Worm (Caenorhabditis elegans) whole organism, mixed stage, embryonic: ENCODE results near the gene acdh-6.

Experiments
- bed-3 ChIP-seq: fragments of 200-800 bp; sonication (Bioruptor generic); optimal IDR thresholded peaks from 3 replicates; lab custom pipeline; 2018; ENCODE audit warnings: mild to moderate bottlenecking, missing genetic modification characterization, moderate library complexity, missing compliant biosample characterization
- ces-1 ChIP-seq: fragments of 150-350 bp; optimal IDR thresholded peaks from 2 replicates; lab custom pipeline; 2014; ENCODE audit warnings: missing biosample characterization, missing genetic modification reagents, missing genetic modification characterization
- drap-1 ChIP-seq: fragments of 200-800 bp; sonication (Bioruptor generic); optimal IDR thresholded peaks from 3 replicates; lab custom pipeline; 2018; ENCODE audit warnings: mild to moderate bottlenecking, missing genetic modification characterization, missing compliant biosample characterization
- elt-1 ChIP-seq: sonication (generic microtip); optimal IDR thresholded peaks from 2 replicates; lab custom pipeline; 2017; ENCODE audit warnings: missing genetic modification characterization, mild to moderate bottlenecking, missing compliant biosample characterization, antibody characterized with exemption, moderate library complexity, borderline replicate concordance; ENCODE audit not compliant: insufficient read depth
- mab-5 ChIP-seq: fragments of 150-350 bp; optimal IDR thresholded peaks from 2 replicates; lab custom pipeline; 2014; ENCODE audit warnings: missing biosample characterization, missing genetic modification characterization
- nhr-12 ChIP-seq: fragments of 150-350 bp; optimal IDR thresholded peaks from 2 replicates; lab custom pipeline; 2014; ENCODE audit warnings: missing biosample characterization, missing genetic modification characterization
- pha-4 ChIP-seq: fragments of 150-350 bp; optimal IDR thresholded peaks from 2 replicates; lab custom pipeline; 2018; ENCODE audit warnings: missing biosample characterization, missing genetic modification reagents, missing genetic modification characterization
- snpc-4 ChIP-seq: fragments of 150-350 bp; optimal IDR thresholded peaks from 2 replicates; lab custom pipeline; 2014; ENCODE audit warnings: missing biosample characterization, missing genetic modification characterization
- sptf-1 ChIP-seq: sonication (generic microtip); optimal IDR thresholded peaks from 2 replicates; lab custom pipeline; 2017; ENCODE audit warnings: mild to moderate bottlenecking, missing genetic modification characterization, moderate library complexity, missing compliant biosample characterization
- ztf-11 ChIP-seq: fragments of 150-350 bp; optimal IDR thresholded peaks from 2 replicates; lab custom pipeline; 2014; ENCODE audit warnings: missing biosample characterization, missing genetic modification characterization

DNA sequence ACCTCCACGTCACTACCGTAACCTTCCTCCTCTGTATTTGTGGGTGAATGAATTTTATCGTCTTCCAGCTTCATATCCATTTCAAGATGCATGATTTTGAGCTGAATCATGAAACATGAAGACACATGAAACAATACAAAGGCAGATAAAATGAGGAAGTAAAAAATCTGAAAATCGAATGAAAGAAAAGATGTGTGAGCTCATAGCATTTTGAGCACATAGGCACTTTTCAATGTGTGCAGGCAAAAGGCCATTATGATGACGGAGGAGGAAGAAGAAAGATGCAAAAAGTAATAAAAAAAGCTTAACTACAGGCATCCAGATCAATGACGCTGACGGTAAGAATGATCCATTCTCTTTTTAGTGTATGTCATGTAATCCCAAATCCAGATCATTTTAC is 36.8 kb downstream of the acdh-6 start, which contains the start of gene ztf-30:
- no peak for TF ChIP-seq pha-4 (tag; lab: Kevin White, UChicago)
- TF ChIP-seq bed-3, result no peak
- TF ChIP-seq drap-1, result no peak
- TF ChIP-seq elt-1, result no peak
- TF ChIP-seq mab-5 (tag; lab: Kevin White, UChicago), result no peak
- no peak for TF ChIP-seq ces-1 (GFP tag; lab: Kevin White, UChicago)
- TF ChIP-seq sptf-1 (tag; lab: Kevin White, UChicago), result no peak
- no peak for TF ChIP-seq snpc-4 (tag; lab: Kevin White, UChicago)
- TF ChIP-seq nhr-12 (tag; lab: Kevin White, UChicago), result no peak
- no peak for TF ChIP-seq ztf-11 (tag; lab: Kevin White, UChicago)
